Worm (Caenorhabditis elegans): Measurements from ENCODE around the gene F55D1.1.

ce11 chrX:5507926-5508325 lies 18.3 kb downstream of the F55D1.1 start:
- TF ChIP-seq Y53G8AR.9 (GFP tag; conservative IDR thresholded peaks at IDR 0.05): no peak
- TF ChIP-seq nhr-90 (tag; optimal IDR thresholded peaks at IDR 0.05): no peak
- no peak for TF ChIP-seq attf-6 (GFP tag; IDR thresholded peaks at IDR 0.05)
- no peak for TF ChIP-seq lag-1 (GFP tag; IDR thresholded peaks at IDR 0.05)

Measured in whole organism, young adult.